Worm (Caenorhabditis elegans) whole organism, L4/young adult: ENCODE results near the gene clec-1.

Experiments used
- W03F9.2 ChIP-seq: fragments of 150-350 bp; optimal IDR thresholded peaks from 2 replicates; lab custom pipeline; 2014; ENCODE audit warnings: missing biosample characterization, missing genetic modification characterization
- dao-5 ChIP-seq: sonication (generic microtip); optimal IDR thresholded peaks from 2 replicates; lab custom pipeline; 2016; ENCODE audit warnings: missing genotype, missing genetic modification characterization, moderate library complexity, missing compliant biosample characterization

- TF ChIP-seq dao-5 (no peak), W03F9.2 (peak; percentile 66)
Observed at ce11 chrV:5717237-5717935, 17.4 kb downstream of the clec-1 start, which contains the start of gene rga-3.
